Fruit fly (Drosophila melanogaster) whole organism, embryonic: ENCODE results near the gene CG6005.

Experiments used
- Aef1 ChIP-seq: fragments of 200-800 bp; sonication (Bioruptor generic); IDR thresholded peaks from 3 replicates; pipeline ENCODE4 v1.3.6; 2022; ENCODE audit warnings: missing biosample characterization, missing genetic modification characterization
- Atf3 ChIP-seq: fragments of 200-800 bp; sonication (Bioruptor generic); optimal IDR thresholded peaks from 3 replicates; lab custom pipeline; 2016; ENCODE audit warnings: missing biosample characterization, missing genetic modification characterization
- CG11504 ChIP-seq: fragments of 200-800 bp; sonication (Bioruptor generic); optimal IDR thresholded peaks from 3 replicates; lab custom pipeline; 2019; ENCODE audit warnings: missing biosample characterization, mild to moderate bottlenecking, missing genetic modification characterization, moderate library complexity
- CG11696 ChIP-seq: fragments of 200-800 bp; sonication (Bioruptor generic); IDR thresholded peaks from 2 replicates; pipeline ENCODE4 v1.3.6; 2022; ENCODE audit warnings: missing biosample characterization, missing genetic modification characterization
- CG13424 ChIP-seq: fragments of 200-800 bp; sonication (Bioruptor generic); optimal IDR thresholded peaks from 2 replicates; lab custom pipeline; 2019; ENCODE audit warnings: missing biosample characterization, mild to moderate bottlenecking, missing genetic modification characterization, moderate library complexity
- CG15269 ChIP-seq: fragments of 200-800 bp; sonication (Bioruptor generic); optimal IDR thresholded peaks from 2 replicates; lab custom pipeline; 2018; ENCODE audit warnings: missing biosample characterization, mild to moderate bottlenecking, missing genetic modification characterization, moderate library complexity
- CG1647 ChIP-seq: fragments of 200-800 bp; sonication (Bioruptor generic); optimal IDR thresholded peaks from 3 replicates; lab custom pipeline; 2016; ENCODE audit warnings: missing biosample characterization, missing genetic modification characterization
- CG16815 ChIP-seq: fragments of 200-800 bp; sonication (Bioruptor generic); optimal IDR thresholded peaks from 3 replicates; lab custom pipeline; 2017; ENCODE audit warnings: missing biosample characterization, mild to moderate bottlenecking, missing genetic modification characterization
- CG17186 ChIP-seq: fragments of 200-800 bp; sonication (Bioruptor generic); optimal IDR thresholded peaks from 3 replicates; lab custom pipeline; 2017; ENCODE audit warnings: missing biosample characterization, missing genetic modification reagents, missing genetic modification characterization
- CG17328 ChIP-seq: fragments of 200-800 bp; sonication (Bioruptor generic); IDR thresholded peaks from 2 replicates; pipeline ENCODE4 v1.3.6; 2022; ENCODE audit warnings: missing biosample characterization, missing genetic modification characterization
- CG1832 ChIP-seq: fragments of 200-800 bp; sonication (Bioruptor generic); optimal IDR thresholded peaks from 2 replicates; lab custom pipeline; 2017; ENCODE audit warnings: missing biosample characterization, mild to moderate bottlenecking, missing genetic modification characterization, inconsistent platforms
- CG2199 ChIP-seq: fragments of 200-800 bp; sonication (Bioruptor generic); IDR thresholded peaks from 3 replicates; pipeline ENCODE4 v1.3.6; 2022; ENCODE audit warnings: missing biosample characterization, missing genetic modification characterization
- CG2202 ChIP-seq: fragments of 200-800 bp; sonication (Bioruptor generic); optimal IDR thresholded peaks from 2 replicates; lab custom pipeline; 2018; ENCODE audit warnings: missing biosample characterization, mild to moderate bottlenecking, missing genetic modification characterization
- CG3163 ChIP-seq: fragments of 200-800 bp; sonication (Bioruptor generic); optimal IDR thresholded peaks from 3 replicates; lab custom pipeline; 2016; ENCODE audit warnings: missing biosample characterization, missing genetic modification characterization
- CG3407 ChIP-seq: fragments of 200-800 bp; sonication (Bioruptor generic); optimal IDR thresholded peaks from 2 replicates; lab custom pipeline; 2018; ENCODE audit warnings: missing biosample characterization, mild to moderate bottlenecking, missing genetic modification characterization
- CG4360 ChIP-seq: fragments of 200-800 bp; sonication (Bioruptor generic); IDR thresholded peaks from 2 replicates; pipeline ENCODE4 v1.3.6; 2022; ENCODE audit warnings: missing biosample characterization, missing genetic modification characterization
- CG4707 ChIP-seq: fragments of 200-800 bp; sonication (Bioruptor generic); optimal IDR thresholded peaks from 2 replicates; lab custom pipeline; 2018; ENCODE audit warnings: missing biosample characterization, mild to moderate bottlenecking, missing genetic modification characterization, moderate library complexity
- CG8944 ChIP-seq: fragments of 200-800 bp; sonication (Bioruptor generic); optimal IDR thresholded peaks from 3 replicates; lab custom pipeline; 2016; ENCODE audit warnings: missing biosample characterization, missing genetic modification characterization
- CG9932 ChIP-seq: fragments of 200-800 bp; sonication (Bioruptor generic); IDR thresholded peaks from 2 replicates; pipeline ENCODE4 v1.3.6; 2022; ENCODE audit warnings: missing biosample characterization, missing genetic modification characterization
- CHES-1-like ChIP-seq: fragments of 200-800 bp; sonication (Bioruptor generic); optimal IDR thresholded peaks from 2 replicates; lab custom pipeline; 2016; ENCODE audit warnings: missing biosample characterization, missing genetic modification characterization
- Dip3 ChIP-seq: fragments of 200-800 bp; sonication (Bioruptor generic); optimal IDR thresholded peaks from 3 replicates; lab custom pipeline; 2016; ENCODE audit warnings: missing biosample characterization, missing genetic modification characterization
- E2f1 ChIP-seq: fragments of 200-800 bp; sonication (Bioruptor generic); IDR thresholded peaks from 2 replicates; pipeline ENCODE4 v1.3.6; 2022; ENCODE audit warnings: missing biosample characterization, missing genetic modification characterization
- Hmr ChIP-seq: fragments of 200-800 bp; sonication (Bioruptor generic); optimal IDR thresholded peaks from 3 replicates; lab custom pipeline; 2017; ENCODE audit warnings: mild to moderate bottlenecking, missing biosample characterization, missing genetic modification reagents, missing genetic modification characterization
- Lpt ChIP-seq: fragments of >200 bp; optimal IDR thresholded peaks from 2 replicates; lab custom pipeline; 2018; ENCODE audit warnings: missing biosample characterization, missing genetic modification characterization
- MTF-1 ChIP-seq: fragments of 200-800 bp; sonication (Bioruptor generic); optimal IDR thresholded peaks from 2 replicates; lab custom pipeline; 2018; ENCODE audit warnings: missing biosample characterization, mild to moderate bottlenecking, missing genetic modification characterization, borderline replicate concordance
- Mrtf ChIP-seq: fragments of 200-800 bp; sonication (Bioruptor generic); IDR thresholded peaks from 3 replicates; pipeline ENCODE4 v1.3.6; 2022; ENCODE audit warnings: missing biosample characterization, missing genetic modification characterization
- Oaz ChIP-seq: fragments of 200-800 bp; sonication (Bioruptor generic); IDR thresholded peaks from 2 replicates; pipeline ENCODE4 v1.3.6; 2022; ENCODE audit warnings: missing biosample characterization, missing genetic modification characterization
- Poxn ChIP-seq: fragments of 200-800 bp; sonication (Bioruptor generic); IDR thresholded peaks from 2 replicates; pipeline ENCODE4 v1.3.6; 2022; ENCODE audit warnings: missing biosample characterization, missing genetic modification characterization
- Sox100B ChIP-seq: fragments of 200-800 bp; sonication (Bioruptor generic); optimal IDR thresholded peaks from 3 replicates; lab custom pipeline; 2018; ENCODE audit warnings: missing biosample characterization, mild to moderate bottlenecking, missing genetic modification characterization
- Usf ChIP-seq: fragments of 200-800 bp; sonication (Bioruptor generic); optimal IDR thresholded peaks from 2 replicates; lab custom pipeline; 2017; ENCODE audit warnings: missing genotype, missing biosample characterization, missing genetic modification characterization
- YL-1 ChIP-seq: fragments of 200-800 bp; sonication (Bioruptor generic); optimal IDR thresholded peaks from 3 replicates; lab custom pipeline; 2017; ENCODE audit warnings: missing biosample characterization, mild to moderate bottlenecking, missing genetic modification characterization
- ac ChIP-seq: fragments of 200-800 bp; sonication (Bioruptor generic); optimal IDR thresholded peaks from 3 replicates; lab custom pipeline; 2017; ENCODE audit warnings: missing biosample characterization, mild to moderate bottlenecking, missing genetic modification characterization
- bcd ChIP-seq: fragments of 200-800 bp; sonication (Bioruptor generic); optimal IDR thresholded peaks from 2 replicates; lab custom pipeline; 2017; ENCODE audit warnings: missing biosample characterization, mild to moderate bottlenecking, missing genetic modification characterization
- br ChIP-seq: fragments of >200 bp; optimal IDR thresholded peaks from 2 replicates; lab custom pipeline; 2017
- croc ChIP-seq: fragments of 200-800 bp; sonication (Bioruptor generic); conservative IDR thresholded peaks from 3 replicates; pipeline ENCODE4 v1.3.6; 2022; ENCODE audit warnings: missing biosample characterization, missing genetic modification characterization
- fd102C ChIP-seq: fragments of 200-800 bp; sonication (Bioruptor generic); optimal IDR thresholded peaks from 2 replicates; lab custom pipeline; 2018; ENCODE audit warnings: missing biosample characterization, mild to moderate bottlenecking, missing genetic modification characterization, moderate library complexity
- gcm2 ChIP-seq: fragments of 200-800 bp; sonication (Bioruptor generic); optimal IDR thresholded peaks from 2 replicates; lab custom pipeline; 2016; ENCODE audit warnings: missing biosample characterization, missing genetic modification characterization
- gem ChIP-seq: fragments of 200-800 bp; sonication (Bioruptor generic); optimal IDR thresholded peaks from 2 replicates; lab custom pipeline; 2019; ENCODE audit warnings: missing biosample characterization, mild to moderate bottlenecking, missing genetic modification characterization, moderate library complexity
- grau ChIP-seq: fragments of 200-800 bp; optimal IDR thresholded peaks from 3 replicates; lab custom pipeline; 2019; ENCODE audit warnings: missing biosample characterization, mild to moderate bottlenecking, missing genetic modification characterization, moderate library complexity
- hbn ChIP-seq: fragments of 200-800 bp; sonication (Bioruptor generic); IDR thresholded peaks from 2 replicates; pipeline ENCODE4 v1.3.6; 2022; ENCODE audit warnings: missing biosample characterization, missing genetic modification characterization; ENCODE audit not compliant: partially characterized antibody
- jigr1 ChIP-seq: fragments of 200-800 bp; sonication (Bioruptor generic); IDR thresholded peaks from 3 replicates; pipeline ENCODE4 v1.3.6; 2022; ENCODE audit warnings: missing biosample characterization, missing genetic modification characterization
- jumu ChIP-seq: fragments of 200-800 bp; sonication (Bioruptor generic); optimal IDR thresholded peaks from 3 replicates; lab custom pipeline; 2016; ENCODE audit warnings: missing biosample characterization, missing genetic modification characterization
- kay ChIP-seq: fragments of 200-800 bp; sonication (Bioruptor generic); optimal IDR thresholded peaks from 2 replicates; lab custom pipeline; 2016; ENCODE audit warnings: missing biosample characterization, missing genetic modification characterization
- knrl ChIP-seq: fragments of 200-800 bp; sonication (Bioruptor generic); IDR thresholded peaks from 3 replicates; pipeline ENCODE4 v1.3.6; 2022; ENCODE audit warnings: missing biosample characterization, missing genetic modification characterization; ENCODE audit not compliant: partially characterized antibody
- lab ChIP-seq: fragments of 200-800 bp; sonication (Bioruptor generic); optimal IDR thresholded peaks from 3 replicates; lab custom pipeline; 2017; ENCODE audit warnings: missing biosample characterization, missing genetic modification characterization, mild to moderate bottlenecking, moderate library complexity, missing genetic modification reagents
- lov ChIP-seq, 2 experiments: fragments of 200-800 bp in 1 of 2; fragments of >200 bp in 1 of 2; sonication (Bioruptor generic) in 1 of 2; IDR thresholded peaks in 1 of 2; optimal IDR thresholded peaks in 1 of 2; 2 replicates in 1 of 2; 3 replicates in 1 of 2; pipeline versions ENCODE4 v1.3.6 to Lab custom; 2017 to 2022; ENCODE audit warnings: missing biosample characterization in 1 of 2, missing genetic modification characterization in 1 of 2
- sima ChIP-seq: fragments of 200-800 bp; sonication (Bioruptor generic); optimal IDR thresholded peaks from 2 replicates; lab custom pipeline; 2016; ENCODE audit warnings: missing biosample characterization, missing genetic modification characterization
- tin ChIP-seq: fragments of 200-800 bp; sonication (Bioruptor generic); optimal IDR thresholded peaks from 3 replicates; lab custom pipeline; 2016; ENCODE audit warnings: missing biosample characterization, missing genetic modification characterization
- yki ChIP-seq: fragments of >200 bp; optimal IDR thresholded peaks from 3 replicates; lab custom pipeline; 2018
- z ChIP-seq: fragments of 200-800 bp; sonication (Bioruptor generic); IDR thresholded peaks from 3 replicates; pipeline ENCODE4 v1.3.6; 2022; ENCODE audit warnings: missing biosample characterization, missing genetic modification characterization
- zf30C ChIP-seq: fragments of 200-800 bp; sonication (Bioruptor generic); optimal IDR thresholded peaks from 3 replicates; lab custom pipeline; 2018; ENCODE audit warnings: missing biosample characterization, mild to moderate bottlenecking, missing genetic modification characterization
- zfh2 ChIP-seq: fragments of 200-800 bp; sonication (Bioruptor generic); optimal IDR thresholded peaks from 2 replicates; lab custom pipeline; 2016; ENCODE audit warnings: missing biosample characterization, missing genetic modification characterization

CG6005 gene

dm6 chr3R:19023862-19024261, at the start of gene CG6005, which contains the start of gene CG14286 (continued):
- TF ChIP-seq CG2202 (tag; lab: Kevin White, UChicago) (no peak), CG4360 (GFP tag; lab: Robert Waterston, UW) (no peak), yki (lab: Kevin White, UChicago) (no peak), lab (no peak), knrl (GFP tag; lab: Robert Waterston, UW) (peak; percentile 84), Dip3 (GFP tag; lab: Kevin White, UChicago) (peak; percentile 45), YL-1 (peak; percentile 80), CG17186 (GFP tag; lab: Kevin White, UChicago) (peak; percentile 29), kay (GFP tag; lab: Kevin White, UChicago) (no peak), tin (GFP tag; lab: Kevin White, UChicago) (peak; percentile 36), Aef1 (GFP tag; lab: Robert Waterston, UW) (peak; percentile 65), CG3163 (GFP tag; lab: Kevin White, UChicago) (peak; percentile 36), Oaz (GFP tag; lab: Robert Waterston, UW) (no peak), Atf3 (GFP tag; lab: Kevin White, UChicago) (no peak), z (no peak), Sox100B (GFP tag; lab: Kevin White, UChicago) (no peak), grau (tag; lab: Kevin White, UChicago) (peak; percentile 52), zf30C (no peak), CG3407 (no peak), CHES-1-like (GFP tag; lab: Kevin White, UChicago) (peak; percentile 81), CG17328 (GFP tag; lab: Robert Waterston, UW) (peak; percentile 60), CG2199 (GFP tag; lab: Robert Waterston, UW) (no peak), Lpt (GFP tag; lab: Kevin White, UChicago) (no peak), CG16815 (no peak), gem (tag; lab: Kevin White, UChicago) (no peak), jigr1 (GFP tag; lab: Robert Waterston, UW) (no peak), MTF-1 (GFP tag; lab: Kevin White, UChicago) (no peak), gcm2 (GFP tag; lab: Kevin White, UChicago) (no peak), CG9932 (GFP tag; lab: Robert Waterston, UW) (peak; percentile 93), Poxn (GFP tag; lab: Robert Waterston, UW) (no peak), CG1647 (peak; percentile 49), CG4707 (GFP tag; lab: Kevin White, UChicago) (peak; percentile 4), br (lab: Kevin White, UChicago) (no peak), bcd (GFP tag; lab: Kevin White, UChicago) (no peak), ac (GFP tag; lab: Kevin White, UChicago) (no peak), CG11696 (no peak), lov (optimal IDR thresholded peaks at IDR 0.05; lab: Kevin White, UChicago) (no peak), lov (GFP tag; IDR thresholded peaks at IDR 0.05; lab: Robert Waterston, UW) (0 out of 3 replicates have a peak, but pooled peaks have one; percentile 26), hbn (GFP tag; lab: Robert Waterston, UW) (peak; percentile 80), CG8944 (GFP tag; lab: Kevin White, UChicago) (no peak), CG15269 (tag; lab: Kevin White, UChicago) (peak; percentile 48), Mrtf (peak; percentile 62; the same call in 1 of the 3 replicates), fd102C (GFP tag; lab: Kevin White, UChicago) (no peak), E2f1 (GFP tag; lab: Robert Waterston, UW) (peak; percentile 53), Usf (no peak), Hmr (GFP tag; lab: Kevin White, UChicago) (peak; percentile 44), CG11504 (tag; lab: Kevin White, UChicago) (peak; percentile 46), croc (GFP tag; lab: Robert Waterston, UW) (no peak; the same call in 2 of the 3 replicates), CG1832 (GFP tag; lab: Kevin White, UChicago) (no peak), zfh2 (GFP tag; lab: Kevin White, UChicago) (peak; percentile 63), sima (no peak), CG13424 (peak; percentile 67), jumu (peak; percentile 51)
